Fruit fly (Drosophila melanogaster): ENCODE results near the gene ymp.

The ymp gene

DNA sequence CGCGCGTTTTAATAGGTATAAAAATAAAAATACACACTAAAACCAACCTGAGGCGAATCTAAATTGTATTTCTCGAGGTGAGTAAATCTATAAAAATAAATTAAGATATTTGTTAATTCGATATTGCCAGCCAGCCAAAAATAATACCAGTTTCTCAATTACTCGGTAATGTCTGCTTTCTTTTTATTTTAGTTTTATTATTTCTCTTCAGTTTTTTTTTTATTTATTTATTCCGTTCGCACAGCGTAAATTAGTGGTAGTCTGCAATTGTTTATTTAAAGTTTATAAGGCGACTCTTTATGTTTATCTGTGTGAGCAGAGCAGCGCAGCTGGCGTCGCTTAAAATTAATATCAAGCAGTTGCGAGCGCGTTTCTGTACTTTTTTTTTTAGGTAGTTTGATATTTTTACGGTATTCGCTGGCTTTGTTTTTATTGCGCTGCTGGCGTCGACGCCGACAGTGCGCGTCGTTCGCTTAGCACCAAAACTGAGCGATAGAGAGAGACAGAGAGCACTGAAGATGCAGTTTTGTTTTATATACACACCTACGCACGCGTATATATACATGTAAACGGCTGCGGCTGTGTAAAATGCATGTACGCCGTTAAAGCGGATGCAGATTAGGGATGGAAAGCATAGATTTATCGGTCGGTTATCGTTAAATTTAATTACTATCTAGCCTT is 38.8 kb upstream of the ymp start (continued):
- no peak for TF ChIP-seq CG18011 (GFP tag; optimal IDR thresholded peaks at IDR 0.05)
- TF ChIP-seq cad (GFP tag; optimal IDR thresholded peaks at IDR 0.05): peak; percentile 66
- peak; percentile 91 for TF ChIP-seq HLH4C (GFP tag; IDR thresholded peaks at IDR 0.05; ENCODE audit: partially characterized antibody)
- TF ChIP-seq gfzf (GFP tag; optimal IDR thresholded peaks at IDR 0.05): peak; percentile 7
- no peak for TF ChIP-seq cwo (GFP tag; optimal IDR thresholded peaks at IDR 0.05)
- no peak for TF ChIP-seq Mes4 (GFP tag; optimal IDR thresholded peaks at IDR 0.05)
- TF ChIP-seq tio (GFP tag; optimal IDR thresholded peaks at IDR 0.05): no peak
- TF ChIP-seq CG1233 (GFP tag; optimal IDR thresholded peaks at IDR 0.05): peak; percentile 37
- peak; percentile 65 for TF ChIP-seq CG1832 (GFP tag; optimal IDR thresholded peaks at IDR 0.05)
- TF ChIP-seq CG2712 (tag; optimal IDR thresholded peaks at IDR 0.05): peak; percentile 49
- TF ChIP-seq CG13287 (GFP tag; IDR thresholded peaks at IDR 0.05; ENCODE audit: partially characterized antibody): peak; percentile 67
- peak; percentile 70 for TF ChIP-seq CG7928 (GFP tag; optimal IDR thresholded peaks at IDR 0.05)
- peak; percentile 55; the same call in 1 of the 2 replicates for TF ChIP-seq hbn (GFP tag; IDR thresholded peaks at IDR 0.05; ENCODE audit: partially characterized antibody)
- peak; percentile 29 for TF ChIP-seq CG2875 (GFP tag; optimal IDR thresholded peaks at IDR 0.05)
- TF ChIP-seq CG17612 (GFP tag; IDR thresholded peaks at IDR 0.05): no peak
- peak; percentile 7 for TF ChIP-seq pros (GFP tag; optimal IDR thresholded peaks at IDR 0.05)
- TF ChIP-seq tgo (GFP tag; IDR thresholded peaks at IDR 0.05): peak; percentile 28; the same call in 1 of the 3 replicates
- peak; percentile 28 for TF ChIP-seq CG10431 (GFP tag; optimal IDR thresholded peaks at IDR 0.05)
- no peak for TF ChIP-seq kay (GFP tag; optimal IDR thresholded peaks at IDR 0.05)
- TF ChIP-seq CG11247 (GFP tag; IDR thresholded peaks at IDR 0.05): peak; percentile 26; the same call in 1 of the 2 replicates
- TF ChIP-seq CG4404 (GFP tag; IDR thresholded peaks at IDR 0.05): no peak
- TF ChIP-seq CG8478 (optimal IDR thresholded peaks at IDR 0.05): no peak
- no peak for TF ChIP-seq CG3163 (GFP tag; optimal IDR thresholded peaks at IDR 0.05)
- no peak for TF ChIP-seq zf30C (GFP tag; optimal IDR thresholded peaks at IDR 0.05)
- peak; percentile 31; the same call in 1 of the 3 replicates for TF ChIP-seq row (GFP tag; IDR thresholded peaks at IDR 0.05)
- 0 out of 3 replicates have a peak, but pooled peaks have one; percentile 11 for TF ChIP-seq ken (GFP tag; IDR thresholded peaks at IDR 0.05)
- TF ChIP-seq gsb (GFP tag; IDR thresholded peaks at IDR 0.05): no peak
- peak; percentile 63 for TF ChIP-seq knrl (GFP tag; IDR thresholded peaks at IDR 0.05; ENCODE audit: partially characterized antibody)
- no peak for TF ChIP-seq B-H1 (GFP tag; IDR thresholded peaks at IDR 0.05)
- no peak for TF ChIP-seq Hr51 (GFP tag; optimal IDR thresholded peaks at IDR 0.05)
- peak; percentile 5 for TF ChIP-seq sd (tag; optimal IDR thresholded peaks at IDR 0.05)
- peak; percentile 55 for TF ChIP-seq CG34224 (GFP tag; IDR thresholded peaks at IDR 0.05; ENCODE audit: partially characterized antibody)
- 0 out of 2 replicates have a peak, but pooled peaks have one; percentile 31 for TF ChIP-seq CG5953 (GFP tag; IDR thresholded peaks at IDR 0.05)
- peak; percentile 16 for TF ChIP-seq Hmr (GFP tag; optimal IDR thresholded peaks at IDR 0.05)
- peak; percentile 50 for TF ChIP-seq Dref (GFP tag; IDR thresholded peaks at IDR 0.05)
- TF ChIP-seq Dll (GFP tag; IDR thresholded peaks at IDR 0.05; ENCODE audit: partially characterized antibody): peak; percentile 68
- TF ChIP-seq hb (GFP tag; IDR thresholded peaks at IDR 0.05; ENCODE audit: partially characterized antibody): peak; percentile 91
- peak; percentile 39 for TF ChIP-seq Asciz (GFP tag; optimal IDR thresholded peaks at IDR 0.05)
- peak; percentile 39 for TF ChIP-seq ftz-f1 (GFP tag; optimal IDR thresholded peaks at IDR 0.05)

All from whole organism, embryonic.